Fruit fly (Drosophila melanogaster) whole organism, adult: ENCODE measurements around the gene frtz.

Experiments
- CG11617 ChIP-seq: fragments of 200-800 bp; sonication (Bioruptor generic); optimal IDR thresholded peaks from 2 replicates; lab custom pipeline; 2017; ENCODE audit warnings: mild to moderate bottlenecking, missing biosample characterization, missing genetic modification reagents, missing genetic modification characterization
- CG12768 ChIP-seq: fragments of 200-800 bp; sonication (Bioruptor generic); optimal IDR thresholded peaks from 2 replicates; lab custom pipeline; 2017; ENCODE audit warnings: missing biosample characterization, missing genetic modification characterization, mild to moderate bottlenecking, moderate library complexity, missing genetic modification reagents
- CG14711 ChIP-seq: fragments of 200-800 bp; sonication (Bioruptor generic); optimal IDR thresholded peaks from 2 replicates; lab custom pipeline; 2018; ENCODE audit warnings: missing biosample characterization, mild to moderate bottlenecking, missing genetic modification characterization, moderate library complexity
- CG1620 ChIP-seq: fragments of 200-800 bp; sonication (Bioruptor generic); optimal IDR thresholded peaks from 2 replicates; lab custom pipeline; 2016; ENCODE audit warnings: missing biosample characterization, missing genetic modification characterization
- CG33017 ChIP-seq: fragments of 200-800 bp; sonication (Bioruptor generic); optimal IDR thresholded peaks from 2 replicates; lab custom pipeline; 2018; ENCODE audit warnings: missing biosample characterization, mild to moderate bottlenecking, missing genetic modification characterization, moderate library complexity
- CG5204 ChIP-seq: fragments of 200-800 bp; sonication (Bioruptor generic); optimal IDR thresholded peaks from 2 replicates; lab custom pipeline; 2016; ENCODE audit warnings: missing biosample characterization, missing genetic modification characterization
- CG7045 ChIP-seq: fragments of 200-800 bp; sonication (Bioruptor generic); optimal IDR thresholded peaks from 2 replicates; lab custom pipeline; 2017; ENCODE audit warnings: missing biosample characterization, mild to moderate bottlenecking, missing genetic modification characterization
- Clk ChIP-seq: fragments of 200-800 bp; sonication (Bioruptor generic); optimal IDR thresholded peaks from 2 replicates; lab custom pipeline; 2017; ENCODE audit warnings: missing biosample characterization, missing genetic modification characterization
- Hr96 ChIP-seq: fragments of 200-800 bp; sonication (Bioruptor generic); optimal IDR thresholded peaks from 2 replicates; lab custom pipeline; 2016; ENCODE audit warnings: missing biosample characterization, missing genetic modification characterization
- Mnt ChIP-seq: fragments of 200-800 bp; sonication (Bioruptor generic); optimal IDR thresholded peaks from 2 replicates; lab custom pipeline; 2016; ENCODE audit warnings: missing biosample characterization, mild to moderate bottlenecking, missing genetic modification characterization
- bab1 ChIP-seq: fragments of 200-800 bp; sonication (Bioruptor generic); optimal IDR thresholded peaks from 3 replicates; lab custom pipeline; 2019; ENCODE audit warnings: missing biosample characterization, mild to moderate bottlenecking, missing genetic modification characterization, moderate library complexity
- cic ChIP-seq: fragments of 200-800 bp; sonication (Bioruptor generic); optimal IDR thresholded peaks from 2 replicates; lab custom pipeline; 2017; ENCODE audit warnings: missing biosample characterization, mild to moderate bottlenecking, missing genetic modification characterization, moderate library complexity
- cnc ChIP-seq, 2 experiments: fragments of >200 bp; optimal IDR thresholded peaks; 2 replicates each; lab custom pipeline; 2017
- kay ChIP-seq: fragments of 200-800 bp; sonication (Bioruptor generic); peaks from one replicate; lab custom pipeline; 2016; ENCODE audit warnings: missing biosample characterization, missing genetic modification characterization, borderline replicate concordance
- ovo ChIP-seq: fragments of 200-800 bp; sonication (Bioruptor generic); optimal IDR thresholded peaks from 2 replicates; lab custom pipeline; 2016; ENCODE audit warnings: missing biosample characterization, missing genetic modification characterization
- tj ChIP-seq: fragments of 200-800 bp; sonication (Bioruptor generic); optimal IDR thresholded peaks from 3 replicates; lab custom pipeline; 2017; ENCODE audit warnings: missing biosample characterization, mild to moderate bottlenecking, missing genetic modification characterization, moderate library complexity
- toe ChIP-seq: fragments of 200-800 bp; sonication (Bioruptor generic); optimal IDR thresholded peaks from 2 replicates; lab custom pipeline; 2016; ENCODE audit warnings: missing biosample characterization, missing genetic modification characterization

Gene frtz

dm6 chr2L:1665879-1666278, 49.8 kb downstream of the frtz start:
- TF ChIP-seq cnc (optimal IDR thresholded peaks at IDR 0.05; lab: Kevin White, UChicago) (no peak), CG7045 (no peak), toe (GFP tag; lab: Kevin White, UChicago) (no peak), kay (no peak), tj (GFP tag; lab: Kevin White, UChicago) (no peak), Hr96 (GFP tag; lab: Kevin White, UChicago) (no peak), Mnt (GFP tag; lab: Kevin White, UChicago) (no peak), CG5204 (no peak)

dm6 chr2L:1663066-1663465, 52.6 kb downstream of the frtz start:
- TF ChIP-seq kay (no peak), CG11617 (GFP tag; lab: Kevin White, UChicago) (no peak), tj (GFP tag; lab: Kevin White, UChicago) (no peak), CG1620 (no peak), CG33017 (tag; lab: Kevin White, UChicago) (no peak), CG12768 (GFP tag; lab: Kevin White, UChicago) (no peak), Clk (no peak), CG5204 (no peak), cic (GFP tag; lab: Kevin White, UChicago) (no peak), CG14711 (no peak), bab1 (GFP tag; lab: Kevin White, UChicago) (no peak), Mnt (GFP tag; lab: Kevin White, UChicago) (no peak), cnc (optimal IDR thresholded peaks at IDR 0.05; lab: Kevin White, UChicago) (no peak), Hr96 (GFP tag; lab: Kevin White, UChicago) (no peak), ovo (GFP tag; lab: Kevin White, UChicago) (no peak), toe (GFP tag; lab: Kevin White, UChicago) (no peak)
